Fruit fly (Drosophila melanogaster) whole organism, embryonic: ENCODE results near the gene CG7149.

Source experiments
- ATbp ChIP-seq: fragments of 200-800 bp; sonication (Bioruptor generic); optimal IDR thresholded peaks from 2 replicates; lab custom pipeline; 2017; ENCODE audit warnings: missing biosample characterization, mild to moderate bottlenecking, missing genetic modification characterization, missing genetic modification reagents
- Adf1 ChIP-seq: fragments of 200-800 bp; sonication (Bioruptor generic); IDR thresholded peaks from 2 replicates; pipeline ENCODE4 v1.3.6; 2022; ENCODE audit warnings: missing biosample characterization, missing genetic modification characterization
- BEAF-32 ChIP-seq: fragments of 200-800 bp; sonication (Bioruptor generic); optimal IDR thresholded peaks from 3 replicates; lab custom pipeline; 2017; ENCODE audit warnings: missing biosample characterization, missing genetic modification characterization, mild to moderate bottlenecking, moderate library complexity, missing genetic modification reagents
- Bdp1 ChIP-seq: fragments of 200-800 bp; sonication (Bioruptor generic); optimal IDR thresholded peaks from 3 replicates; lab custom pipeline; 2016; ENCODE audit warnings: missing biosample characterization, missing genetic modification characterization
- C15 ChIP-seq: fragments of 200-800 bp; sonication (Bioruptor generic); IDR thresholded peaks from 3 replicates; pipeline ENCODE4 v1.3.6; 2022; ENCODE audit warnings: missing biosample characterization, missing genetic modification characterization
- CG10565 ChIP-seq: fragments of 200-800 bp; sonication (Bioruptor generic); optimal IDR thresholded peaks from 3 replicates; lab custom pipeline; 2016; ENCODE audit warnings: missing biosample characterization, mild to moderate bottlenecking, missing genetic modification characterization
- CG1603 ChIP-seq: fragments of 200-800 bp; sonication (Bioruptor generic); optimal IDR thresholded peaks from 2 replicates; lab custom pipeline; 2019; ENCODE audit warnings: missing biosample characterization, mild to moderate bottlenecking, missing genetic modification characterization, moderate library complexity
- CG1647 ChIP-seq: fragments of 200-800 bp; sonication (Bioruptor generic); optimal IDR thresholded peaks from 3 replicates; lab custom pipeline; 2016; ENCODE audit warnings: missing biosample characterization, missing genetic modification characterization
- CG17829 ChIP-seq: fragments of 200-800 bp; optimal IDR thresholded peaks from 2 replicates; lab custom pipeline; 2019; ENCODE audit warnings: missing biosample characterization, mild to moderate bottlenecking, missing genetic modification characterization, moderate library complexity
- CG2116 ChIP-seq: fragments of 200-800 bp; sonication (Bioruptor generic); optimal IDR thresholded peaks from 3 replicates; lab custom pipeline; 2018; ENCODE audit warnings: missing biosample characterization, mild to moderate bottlenecking, missing genetic modification characterization
- CG2120 ChIP-seq: fragments of 200-800 bp; sonication (Bioruptor generic); optimal IDR thresholded peaks from 3 replicates; lab custom pipeline; 2016; ENCODE audit warnings: missing biosample characterization, missing genetic modification characterization
- CG2129 ChIP-seq: fragments of 200-800 bp; sonication (Bioruptor generic); IDR thresholded peaks from 2 replicates; pipeline ENCODE4 v1.3.6; 2022; ENCODE audit warnings: missing biosample characterization, missing genetic modification characterization; ENCODE audit not compliant: partially characterized antibody
- CG2678 ChIP-seq: fragments of 200-800 bp; sonication (Bioruptor generic); optimal IDR thresholded peaks from 3 replicates; lab custom pipeline; 2019; ENCODE audit warnings: missing biosample characterization, mild to moderate bottlenecking, missing genetic modification characterization, moderate library complexity
- CG31224 ChIP-seq: fragments of 200-800 bp; sonication (Bioruptor generic); IDR thresholded peaks from 2 replicates; pipeline ENCODE4 v1.3.6; 2022; ENCODE audit warnings: missing biosample characterization, missing genetic modification characterization
- CG3847 ChIP-seq: fragments of 200-800 bp; sonication (Bioruptor generic); IDR thresholded peaks from 2 replicates; pipeline ENCODE4 v1.3.6; 2022; ENCODE audit warnings: missing biosample characterization, missing genetic modification characterization
- CG4282 ChIP-seq: fragments of 200-800 bp; sonication (Bioruptor generic); optimal IDR thresholded peaks from 2 replicates; lab custom pipeline; 2016; ENCODE audit warnings: missing biosample characterization, missing genetic modification characterization
- CG4730 ChIP-seq: fragments of 200-800 bp; sonication (Bioruptor generic); IDR thresholded peaks from 2 replicates; pipeline ENCODE4 v1.3.6; 2022; ENCODE audit warnings: missing biosample characterization, missing genetic modification characterization
- CG6254 ChIP-seq: fragments of 200-800 bp; sonication (Bioruptor generic); optimal IDR thresholded peaks from 3 replicates; lab custom pipeline; 2017; ENCODE audit warnings: mild to moderate bottlenecking, missing biosample characterization, missing genetic modification reagents, missing genetic modification characterization
- CG8359 ChIP-seq: fragments of 200-800 bp; sonication (Bioruptor generic); optimal IDR thresholded peaks from 2 replicates; lab custom pipeline; 2017; ENCODE audit warnings: missing biosample characterization, mild to moderate bottlenecking, missing genetic modification characterization, borderline replicate concordance
- CG8924 ChIP-seq: fragments of 200-800 bp; optimal IDR thresholded peaks from 3 replicates; lab custom pipeline; 2019; ENCODE audit warnings: missing biosample characterization, mild to moderate bottlenecking, missing genetic modification characterization, moderate library complexity
- CG9437 ChIP-seq: fragments of 200-800 bp; sonication (Bioruptor generic); optimal IDR thresholded peaks from 2 replicates; lab custom pipeline; 2018; ENCODE audit warnings: missing biosample characterization, mild to moderate bottlenecking, missing genetic modification characterization
- D19A ChIP-seq: fragments of 200-800 bp; optimal IDR thresholded peaks from 3 replicates; lab custom pipeline; 2019; ENCODE audit warnings: missing biosample characterization, mild to moderate bottlenecking, missing genetic modification characterization, moderate library complexity
- Dad ChIP-seq: fragments of 200-800 bp; sonication (Bioruptor generic); optimal IDR thresholded peaks from 3 replicates; lab custom pipeline; 2016; ENCODE audit warnings: missing biosample characterization, missing genetic modification characterization
- Dll ChIP-seq: fragments of 200-800 bp; sonication (Bioruptor generic); IDR thresholded peaks from 4 replicates; pipeline ENCODE4 v1.3.6; 2022; ENCODE audit warnings: missing biosample characterization, missing genetic modification characterization; ENCODE audit not compliant: partially characterized antibody
- Doc3 ChIP-seq: fragments of 200-800 bp; sonication (Bioruptor generic); IDR thresholded peaks from 3 replicates; pipeline ENCODE4 v1.3.6; 2022; ENCODE audit warnings: missing biosample characterization, missing genetic modification characterization; ENCODE audit not compliant: partially characterized antibody
- Dp ChIP-seq: fragments of 200-800 bp; sonication (Bioruptor generic); optimal IDR thresholded peaks from 2 replicates; lab custom pipeline; 2018; ENCODE audit warnings: missing biosample characterization, mild to moderate bottlenecking, missing genetic modification characterization, moderate library complexity
- Dref ChIP-seq: fragments of 200-800 bp; sonication (Bioruptor generic); IDR thresholded peaks from 2 replicates; pipeline ENCODE4 v1.3.6; 2022; ENCODE audit warnings: missing biosample characterization, missing genetic modification characterization
- Hr3 ChIP-seq: fragments of 200-800 bp; sonication (Bioruptor generic); optimal IDR thresholded peaks from 3 replicates; lab custom pipeline; 2016; ENCODE audit warnings: missing biosample characterization, missing genetic modification characterization
- Lim3 ChIP-seq: fragments of 200-800 bp; sonication (Bioruptor generic); IDR thresholded peaks from 2 replicates; pipeline ENCODE4 v1.3.6; 2022; ENCODE audit warnings: missing biosample characterization, missing genetic modification characterization
- NC2α ChIP-seq: fragments of 200-800 bp; sonication (Bioruptor generic); optimal IDR thresholded peaks from 2 replicates; lab custom pipeline; 2016; ENCODE audit warnings: missing biosample characterization, missing genetic modification characterization
- Nf-YC ChIP-seq: fragments of 200-800 bp; optimal IDR thresholded peaks from 3 replicates; lab custom pipeline; 2019; ENCODE audit warnings: missing biosample characterization, mild to moderate bottlenecking, missing genetic modification characterization, moderate library complexity
- NfI ChIP-seq: fragments of 200-800 bp; sonication (Bioruptor generic); optimal IDR thresholded peaks from 3 replicates; lab custom pipeline; 2018; ENCODE audit warnings: missing biosample characterization, mild to moderate bottlenecking, missing genetic modification characterization, moderate library complexity
- Rx ChIP-seq: fragments of 200-800 bp; sonication (Bioruptor generic); IDR thresholded peaks from 2 replicates; pipeline ENCODE4 v1.3.6; 2022; ENCODE audit warnings: missing biosample characterization, missing genetic modification characterization
- bowl ChIP-seq: fragments of 200-800 bp; sonication (Bioruptor generic); IDR thresholded peaks from 2 replicates; pipeline ENCODE4 v1.3.6; 2022; ENCODE audit warnings: missing biosample characterization, missing genetic modification characterization
- cas ChIP-seq: fragments of 200-800 bp; sonication (Bioruptor generic); IDR thresholded peaks from 2 replicates; pipeline ENCODE4 v1.3.6; 2022; ENCODE audit warnings: missing biosample characterization, missing genetic modification characterization
- dmrt11E ChIP-seq: fragments of 200-800 bp; sonication (Bioruptor generic); optimal IDR thresholded peaks from 3 replicates; lab custom pipeline; 2018; ENCODE audit warnings: missing biosample characterization, mild to moderate bottlenecking, missing genetic modification characterization, moderate library complexity
- gce ChIP-seq: fragments of 200-800 bp; sonication (Bioruptor generic); IDR thresholded peaks from 3 replicates; pipeline ENCODE4 v1.3.6; 2022; ENCODE audit warnings: missing biosample characterization, missing genetic modification characterization
- ham ChIP-seq: fragments of 200-800 bp; sonication (Bioruptor generic); IDR thresholded peaks from 2 replicates; pipeline ENCODE4 v1.3.6; 2022; ENCODE audit warnings: missing biosample characterization, missing genetic modification characterization
- hb ChIP-seq: fragments of 200-800 bp; sonication (Bioruptor generic); IDR thresholded peaks from 3 replicates; pipeline ENCODE4 v1.3.6; 2022; ENCODE audit warnings: missing biosample characterization, missing genetic modification characterization; ENCODE audit not compliant: partially characterized antibody
- ken ChIP-seq: fragments of 200-800 bp; sonication (Bioruptor generic); IDR thresholded peaks from 3 replicates; pipeline ENCODE4 v1.3.6; 2022; ENCODE audit warnings: missing biosample characterization, missing genetic modification characterization
- knrl ChIP-seq: fragments of 200-800 bp; sonication (Bioruptor generic); IDR thresholded peaks from 3 replicates; pipeline ENCODE4 v1.3.6; 2022; ENCODE audit warnings: missing biosample characterization, missing genetic modification characterization; ENCODE audit not compliant: partially characterized antibody
- luna ChIP-seq: fragments of 200-800 bp; sonication (Bioruptor generic); optimal IDR thresholded peaks from 2 replicates; lab custom pipeline; 2016; ENCODE audit warnings: missing biosample characterization, missing genetic modification characterization
- onecut ChIP-seq: fragments of 200-800 bp; sonication (Bioruptor generic); IDR thresholded peaks from 2 replicates; pipeline ENCODE4 v1.3.6; 2022; ENCODE audit warnings: missing biosample characterization, missing genetic modification characterization
- org-1 ChIP-seq: fragments of 200-800 bp; sonication (Bioruptor generic); optimal IDR thresholded peaks from 2 replicates; lab custom pipeline; 2017; ENCODE audit warnings: missing biosample characterization, missing genetic modification characterization
- phol ChIP-seq: fragments of 200-800 bp; sonication (Bioruptor generic); optimal IDR thresholded peaks from 3 replicates; lab custom pipeline; 2018; ENCODE audit warnings: missing biosample characterization, mild to moderate bottlenecking, missing genetic modification characterization, moderate library complexity
- ranshi ChIP-seq: fragments of 200-800 bp; sonication (Bioruptor generic); IDR thresholded peaks from 2 replicates; pipeline ENCODE4 v1.3.6; 2022; ENCODE audit warnings: missing biosample characterization, missing genetic modification characterization
- stwl ChIP-seq: fragments of 200-800 bp; sonication (Bioruptor generic); optimal IDR thresholded peaks from 3 replicates; lab custom pipeline; 2018; ENCODE audit warnings: missing biosample characterization, mild to moderate bottlenecking, missing genetic modification characterization, moderate library complexity
- wor ChIP-seq: fragments of 200-800 bp; sonication (Bioruptor generic); IDR thresholded peaks from 2 replicates; pipeline ENCODE4 v1.3.6; 2022; ENCODE audit warnings: missing biosample characterization, missing genetic modification characterization
- z ChIP-seq: fragments of 200-800 bp; sonication (Bioruptor generic); IDR thresholded peaks from 3 replicates; pipeline ENCODE4 v1.3.6; 2022; ENCODE audit warnings: missing biosample characterization, missing genetic modification characterization

The CG7149 gene

dm6 chr2L:7790448-7791355 lies at the start of gene CG7149 (continued):
- TF ChIP-seq hb (GFP tag; lab: Robert Waterston, UW) (no peak), wor (GFP tag; lab: Robert Waterston, UW) (no peak), cas (GFP tag; lab: Robert Waterston, UW) (no peak), CG2120 (GFP tag; lab: Kevin White, UChicago) (peak; percentile 53), CG8359 (GFP tag; lab: Kevin White, UChicago) (no peak), ham (GFP tag; lab: Robert Waterston, UW) (no peak), CG2678 (tag; lab: Kevin White, UChicago) (peak; percentile 20), Dad (GFP tag; lab: Kevin White, UChicago) (no peak), BEAF-32 (no peak), CG4282 (GFP tag; lab: Kevin White, UChicago) (no peak), CG1647 (GFP tag; lab: Kevin White, UChicago) (no peak), gce (GFP tag; lab: Robert Waterston, UW) (0 out of 3 replicates have a peak, but pooled peaks have one; percentile 26), CG8924 (peak; percentile 19), bowl (no peak), C15 (GFP tag; lab: Robert Waterston, UW) (no peak), Doc3 (GFP tag; lab: Robert Waterston, UW) (no peak), CG4730 (GFP tag; lab: Robert Waterston, UW) (no peak), Adf1 (GFP tag; lab: Robert Waterston, UW) (peak; percentile 94), knrl (GFP tag; lab: Robert Waterston, UW) (no peak), Nf-YC (tag; lab: Kevin White, UChicago) (no peak), z (GFP tag; lab: Robert Waterston, UW) (no peak), onecut (GFP tag; lab: Robert Waterston, UW) (no peak), CG31224 (GFP tag; lab: Robert Waterston, UW) (no peak), Lim3 (no peak), ATbp (GFP tag; lab: Kevin White, UChicago) (no peak), CG10565 (no peak), CG6254 (GFP tag; lab: Kevin White, UChicago) (no peak), CG2116 (peak; percentile 2), ken (peak; percentile 42; the same call in 1 of the 3 replicates), phol (no peak), NC2α (GFP tag; lab: Kevin White, UChicago) (no peak), Rx (GFP tag; lab: Robert Waterston, UW) (no peak), luna (GFP tag; lab: Kevin White, UChicago) (no peak), Dref (no peak), D19A (tag; lab: Kevin White, UChicago) (peak; percentile 9), NfI (GFP tag; lab: Kevin White, UChicago) (no peak), Dp (GFP tag; lab: Kevin White, UChicago) (no peak), CG17829 (no peak), dmrt11E (no peak), CG3847 (GFP tag; lab: Robert Waterston, UW) (no peak), CG9437 (GFP tag; lab: Kevin White, UChicago) (no peak), ranshi (GFP tag; lab: Robert Waterston, UW) (no peak), org-1 (GFP tag; lab: Kevin White, UChicago) (no peak), stwl (no peak), CG1603 (no peak), CG2129 (GFP tag; lab: Robert Waterston, UW) (no peak), Bdp1 (GFP tag; lab: Kevin White, UChicago) (no peak), Hr3 (GFP tag; lab: Kevin White, UChicago) (no peak), Dll (GFP tag; lab: Robert Waterston, UW) (no peak)
